Worm (Caenorhabditis elegans) whole organism, late embryonic: Measurements from ENCODE around the gene Y39A1A.20.

ENCODE experiments used
- F13H6.1 ChIP-seq: sonication (generic microtip); optimal IDR thresholded peaks from 2 replicates; lab custom pipeline; 2016; ENCODE audit warnings: missing genetic modification characterization, missing compliant biosample characterization
- K02D7.2 ChIP-seq: sonication (generic microtip); optimal IDR thresholded peaks from 2 replicates; lab custom pipeline; 2017; ENCODE audit warnings: mild to moderate bottlenecking, missing genetic modification characterization, missing compliant biosample characterization
- Y22D7AL.16 ChIP-seq: sonication (generic microtip); optimal IDR thresholded peaks from 2 replicates; lab custom pipeline; 2016; ENCODE audit warnings: missing genetic modification characterization, missing compliant biosample characterization
- ama-1 ChIP-seq: fragments of 150-350 bp; optimal IDR thresholded peaks from 2 replicates; lab custom pipeline; 2014
- ceh-14 ChIP-seq: sonication (generic microtip); optimal IDR thresholded peaks from 2 replicates; lab custom pipeline; 2016; ENCODE audit warnings: missing genotype, missing genetic modification characterization, missing compliant biosample characterization
- ceh-18 ChIP-seq: sonication (generic microtip); optimal IDR thresholded peaks from 2 replicates; lab custom pipeline; 2016; ENCODE audit warnings: missing genetic modification characterization, missing compliant biosample characterization
- ceh-19 ChIP-seq: fragments of 200-800 bp; sonication (Bioruptor generic); optimal IDR thresholded peaks from 2 replicates; lab custom pipeline; 2018; ENCODE audit warnings: mild to moderate bottlenecking, missing genetic modification characterization, missing compliant biosample characterization
- ceh-2 ChIP-seq: sonication (generic microtip); optimal IDR thresholded peaks from 2 replicates; lab custom pipeline; 2016; ENCODE audit warnings: missing genotype, missing genetic modification characterization, missing compliant biosample characterization
- ceh-30 ChIP-seq: fragments of 150-350 bp; optimal IDR thresholded peaks from 2 replicates; lab custom pipeline; 2014; ENCODE audit warnings: missing biosample characterization, missing genetic modification characterization
- ceh-31 ChIP-seq: sonication (generic microtip); optimal IDR thresholded peaks from 2 replicates; lab custom pipeline; 2016; ENCODE audit warnings: missing genetic modification characterization, missing compliant biosample characterization
- ceh-34 ChIP-seq: sonication (generic microtip); optimal IDR thresholded peaks from 2 replicates; lab custom pipeline; 2016; ENCODE audit warnings: mild to moderate bottlenecking, missing genetic modification characterization, missing compliant biosample characterization
- ceh-48 ChIP-seq: sonication (generic microtip); optimal IDR thresholded peaks from 2 replicates; lab custom pipeline; 2016; ENCODE audit warnings: missing genetic modification characterization, inconsistent platforms, missing compliant biosample characterization
- ceh-6 ChIP-seq: fragments of 200-800 bp; sonication (Bioruptor generic); optimal IDR thresholded peaks from 2 replicates; lab custom pipeline; 2018; ENCODE audit warnings: mild to moderate bottlenecking, missing genetic modification characterization, missing compliant biosample characterization
- ceh-9 ChIP-seq: sonication (generic microtip); optimal IDR thresholded peaks from 2 replicates; lab custom pipeline; 2016; ENCODE audit warnings: mild to moderate bottlenecking, missing genetic modification characterization, inconsistent platforms, missing compliant biosample characterization
- che-1 ChIP-seq: sonication (generic microtip); optimal IDR thresholded peaks from 2 replicates; lab custom pipeline; 2016; ENCODE audit warnings: mild to moderate bottlenecking, missing genetic modification characterization, missing compliant biosample characterization
- dmd-4 ChIP-seq: sonication (generic microtip); optimal IDR thresholded peaks from 2 replicates; lab custom pipeline; 2016; ENCODE audit warnings: borderline replicate concordance, missing genetic modification characterization, missing compliant biosample characterization
- dve-1 ChIP-seq: sonication (generic microtip); optimal IDR thresholded peaks from 2 replicates; lab custom pipeline; 2017; ENCODE audit warnings: antibody characterized with exemption, mild to moderate bottlenecking, missing genetic modification characterization, missing compliant biosample characterization
- elt-2 ChIP-seq: sonication (generic microtip); optimal IDR thresholded peaks from 2 replicates; lab custom pipeline; 2016; ENCODE audit warnings: missing genetic modification reagents, missing genetic modification characterization, missing compliant biosample characterization
- eyg-1 ChIP-seq: sonication (generic microtip); optimal IDR thresholded peaks from 2 replicates; lab custom pipeline; 2016; ENCODE audit warnings: missing genotype, missing genetic modification characterization, missing compliant biosample characterization
- hlh-13 ChIP-seq: fragments of 200-800 bp; sonication (Bioruptor generic); optimal IDR thresholded peaks from 2 replicates; lab custom pipeline; 2018; ENCODE audit warnings: mild to moderate bottlenecking, missing genetic modification characterization, missing compliant biosample characterization
- lim-6 ChIP-seq: sonication (generic microtip); optimal IDR thresholded peaks from 2 replicates; lab custom pipeline; 2016; ENCODE audit warnings: missing genetic modification characterization, missing compliant biosample characterization
- mec-3 ChIP-seq: sonication (generic microtip); optimal IDR thresholded peaks from 2 replicates; lab custom pipeline; 2016; ENCODE audit warnings: borderline replicate concordance, missing genetic modification characterization, missing compliant biosample characterization
- nfya-1 ChIP-seq: sonication (generic microtip); optimal IDR thresholded peaks from 2 replicates; lab custom pipeline; 2017; ENCODE audit warnings: missing genetic modification characterization, mild to moderate bottlenecking, missing compliant biosample characterization, antibody characterized with exemption, moderate library complexity
- npax-4 ChIP-seq: sonication (generic microtip); optimal IDR thresholded peaks from 2 replicates; lab custom pipeline; 2016; ENCODE audit warnings: missing genetic modification characterization, missing compliant biosample characterization
- pat-9 ChIP-seq: fragments of 200-800 bp; sonication (Bioruptor generic); optimal IDR thresholded peaks from 2 replicates; lab custom pipeline; 2018; ENCODE audit warnings: mild to moderate bottlenecking, missing genetic modification characterization, moderate library complexity, missing compliant biosample characterization
- pax-1 ChIP-seq: fragments of 150-350 bp; optimal IDR thresholded peaks from 2 replicates; lab custom pipeline; 2014; ENCODE audit warnings: missing biosample characterization, missing genetic modification characterization
- pha-2 ChIP-seq: sonication (generic microtip); optimal IDR thresholded peaks from 2 replicates; lab custom pipeline; 2017; ENCODE audit warnings: mild to moderate bottlenecking, missing genetic modification characterization, missing compliant biosample characterization
- pha-4 ChIP-seq: fragments of 150-350 bp; optimal IDR thresholded peaks from 2 replicates; lab custom pipeline; 2018; ENCODE audit warnings: missing biosample characterization, missing genetic modification reagents, missing genetic modification characterization
- pqm-1 ChIP-seq: sonication (generic microtip); optimal IDR thresholded peaks from 2 replicates; lab custom pipeline; 2016; ENCODE audit warnings: missing genetic modification characterization, missing compliant biosample characterization
- pros-1 ChIP-seq: fragments of 150-350 bp; optimal IDR thresholded peaks from 2 replicates; lab custom pipeline; 2014; ENCODE audit warnings: missing biosample characterization, missing genetic modification reagents, missing genetic modification characterization
- rnt-1 ChIP-seq: sonication (generic microtip); optimal IDR thresholded peaks from 2 replicates; lab custom pipeline; 2016; ENCODE audit warnings: missing genetic modification characterization, missing compliant biosample characterization
- sdc-2 ChIP-seq: sonication (generic microtip); optimal IDR thresholded peaks from 2 replicates; lab custom pipeline; 2016; ENCODE audit warnings: missing genotype, missing genetic modification characterization, missing compliant biosample characterization
- sox-2 ChIP-seq: fragments of 200-800 bp; sonication (Bioruptor generic); IDR thresholded peaks from 2 replicates; pipeline ENCODE4 v1.3.6; 2022; ENCODE audit warnings: missing genetic modification reagents, missing genetic modification characterization, missing compliant biosample characterization
- sox-4 ChIP-seq: sonication (generic microtip); optimal IDR thresholded peaks from 2 replicates; lab custom pipeline; 2017; ENCODE audit warnings: mild to moderate bottlenecking, missing genetic modification characterization, inconsistent platforms, missing compliant biosample characterization
- syd-9 ChIP-seq: sonication (generic microtip); optimal IDR thresholded peaks from 2 replicates; lab custom pipeline; 2016; ENCODE audit warnings: mild to moderate bottlenecking, missing genetic modification characterization, moderate library complexity, missing compliant biosample characterization
- tbx-2 ChIP-seq: sonication (generic microtip); optimal IDR thresholded peaks from 2 replicates; lab custom pipeline; 2016; ENCODE audit warnings: missing genetic modification characterization, missing compliant biosample characterization
- tbx-7 ChIP-seq: sonication (generic microtip); optimal IDR thresholded peaks from 2 replicates; lab custom pipeline; 2016; ENCODE audit warnings: missing genotype, missing genetic modification characterization, missing compliant biosample characterization
- ttx-3 ChIP-seq: sonication (generic microtip); optimal IDR thresholded peaks from 2 replicates; lab custom pipeline; 2016; ENCODE audit warnings: missing genetic modification reagents, missing genetic modification characterization, missing compliant biosample characterization
- unc-42 ChIP-seq: sonication (generic microtip); optimal IDR thresholded peaks from 2 replicates; lab custom pipeline; 2016; ENCODE audit warnings: missing genotype, missing genetic modification characterization, missing compliant biosample characterization
- unc-86 ChIP-seq: sonication (generic microtip); optimal IDR thresholded peaks from 2 replicates; lab custom pipeline; 2016; ENCODE audit warnings: missing genetic modification characterization, missing compliant biosample characterization
- zip-5 ChIP-seq: sonication (generic microtip); optimal IDR thresholded peaks from 2 replicates; lab custom pipeline; 2016; ENCODE audit warnings: missing genetic modification characterization, missing compliant biosample characterization

Gene Y39A1A.20

ce11 chrIII:10746406-10746807 is 46.0 kb upstream of the Y39A1A.20 start:
- TF ChIP-seq ttx-3 (tag; lab: Kevin White, UChicago) (no peak), ceh-2 (tag; lab: Kevin White, UChicago) (no peak), sdc-2 (tag; lab: Kevin White, UChicago) (no peak), ceh-6 (no peak), sox-2 (GFP tag; lab: Robert Waterston, UW) (no peak), dmd-4 (tag; lab: Kevin White, UChicago) (no peak), tbx-7 (tag; lab: Kevin White, UChicago) (no peak), Y22D7AL.16 (no peak), mec-3 (tag; lab: Kevin White, UChicago) (no peak), dve-1 (no peak), pax-1 (tag; lab: Kevin White, UChicago) (no peak), npax-4 (tag; lab: Kevin White, UChicago) (no peak)
- TF ChIP-seq, all 69 proteins: peak for 0

ce11 chrIII:10742382-10742860 is 42.1 kb upstream of the Y39A1A.20 start, which contains the start of the genes tbb-1 and rib-2:
tbb-1 (minus strand) TSS chrIII:10742432.
rib-2 (plus strand) TSS chrIII:10742810.
- TF ChIP-seq unc-42 (tag; lab: Kevin White, UChicago) = peak; percentile 31
- TF ChIP-seq nfya-1 = peak; percentile 34
- no peak for TF ChIP-seq pqm-1 (tag; lab: Kevin White, UChicago)
- peak; percentile 37 for TF ChIP-seq elt-2 (tag; lab: Kevin White, UChicago)
- no peak for TF ChIP-seq ceh-9 (tag; lab: Kevin White, UChicago)
- peak; percentile 32 for TF ChIP-seq ceh-30 (tag; lab: Kevin White, UChicago)
- TF ChIP-seq ceh-14 (tag; lab: Kevin White, UChicago) = peak; percentile 11
- peak; percentile 21 for TF ChIP-seq ceh-31 (tag; lab: Kevin White, UChicago)
- TF ChIP-seq tbx-2 (tag; lab: Kevin White, UChicago) = peak; percentile 21
- TF ChIP-seq ceh-34 (tag; lab: Kevin White, UChicago) = peak; percentile 24

- TF ChIP-seq ceh-31 (tag; lab: Kevin White, UChicago) = no peak
- TF ChIP-seq pqm-1 (tag; lab: Kevin White, UChicago) = no peak
- no peak for TF ChIP-seq eyg-1 (tag; lab: Kevin White, UChicago)
- no peak for TF ChIP-seq ceh-18 (tag; lab: Kevin White, UChicago)
- no peak for TF ChIP-seq sdc-2 (tag; lab: Kevin White, UChicago)
- no peak for TF ChIP-seq sox-4 (tag; lab: Kevin White, UChicago)
- no peak for TF ChIP-seq pat-9 (tag; lab: Kevin White, UChicago)
- TF ChIP-seq ceh-6 = no peak
- TF ChIP-seq nfya-1 = no peak
- no peak for TF ChIP-seq hlh-13
- no peak for TF ChIP-seq pha-4 (tag; lab: Kevin White, UChicago)
Observed at ce11 chrIII:10740518-10740917, 40.2 kb upstream of the Y39A1A.20 start, which contains the start of gene K01G5.8. K01G5.8 (minus strand) TSS chrIII:10740772.

- TF ChIP-seq tbx-2 (tag; lab: Kevin White, UChicago) (peak; percentile 34), unc-86 (tag; lab: Kevin White, UChicago) (no peak), hlh-13 (no peak), eyg-1 (tag; lab: Kevin White, UChicago) (no peak), pax-1 (tag; lab: Kevin White, UChicago) (no peak), K02D7.2 (tag; lab: Kevin White, UChicago) (no peak), rnt-1 (tag; lab: Kevin White, UChicago) (no peak), pat-9 (tag; lab: Kevin White, UChicago) (no peak), pros-1 (tag; lab: Kevin White, UChicago) (no peak), dve-1 (no peak), nfya-1 (peak; percentile 9), elt-2 (tag; lab: Kevin White, UChicago) (peak; percentile 12), pha-2 (tag; lab: Kevin White, UChicago) (no peak), ceh-9 (tag; lab: Kevin White, UChicago) (no peak), Y22D7AL.16 (no peak), ceh-19 (GFP tag; lab: Kevin White, UChicago) (no peak), ceh-31 (tag; lab: Kevin White, UChicago) (peak; percentile 37), ceh-48 (tag; lab: Kevin White, UChicago) (peak; percentile 68), F13H6.1 (no peak), lim-6 (tag; lab: Kevin White, UChicago) (no peak), sox-4 (tag; lab: Kevin White, UChicago) (no peak), unc-42 (tag; lab: Kevin White, UChicago) (peak; percentile 30), che-1 (tag; lab: Kevin White, UChicago) (no peak), syd-9 (tag; lab: Kevin White, UChicago) (no peak), ama-1 (lab: Kevin White, UChicago) (peak; percentile 50), ceh-34 (tag; lab: Kevin White, UChicago) (peak; percentile 78), zip-5 (tag; lab: Kevin White, UChicago) (no peak)
- TF ChIP-seq, all 69 proteins: peak for 8
Observed at ce11 chrIII:10739902-10740301, 39.5 kb upstream of the Y39A1A.20 start.
